Fruit fly (Drosophila melanogaster) ovary, adult (tissue): Measurements from ENCODE around the gene Mst57Da.

Experiments used
- CG17801 ChIP-seq: fragments of 200-800 bp; optimal IDR thresholded peaks from 2 replicates; lab custom pipeline; 2019; ENCODE audit warnings: missing biosample characterization, mild to moderate bottlenecking, missing genetic modification characterization, moderate library complexity; ENCODE audit not compliant: partially characterized antibody

Gene Mst57Da

DNA sequence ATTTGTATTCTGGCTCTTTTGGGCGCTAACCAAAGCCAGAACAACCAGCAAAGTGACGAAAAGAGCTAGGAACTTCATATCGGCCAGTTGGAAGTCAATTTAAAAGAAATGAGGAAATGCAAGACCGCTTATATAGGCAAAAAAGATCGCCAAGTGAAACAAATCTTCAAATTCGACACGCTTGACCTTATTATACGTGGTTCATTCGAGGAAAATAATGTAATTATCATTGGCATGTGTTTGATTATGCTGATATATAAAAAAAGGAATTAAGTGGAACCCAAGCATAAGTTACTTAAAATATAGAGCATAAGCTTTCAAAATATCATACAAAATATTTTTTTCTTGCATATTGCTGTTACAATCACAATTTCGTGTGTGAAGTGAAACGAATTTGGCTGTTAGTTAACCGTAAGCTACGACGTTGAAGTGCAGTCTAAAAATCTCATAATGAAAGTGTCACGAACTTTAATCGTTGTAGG, at the start of gene Mst57Da, which contains the start of gene alpha4GT2:
TSS of gene Mst57Da (minus strand) at position 101 of the 482 bp plus-strand sequence.
TSS of gene alpha4GT2 (plus strand) at position 432 of the 482 bp plus-strand sequence.
- TF ChIP-seq CG17801 = no peak

DNA sequence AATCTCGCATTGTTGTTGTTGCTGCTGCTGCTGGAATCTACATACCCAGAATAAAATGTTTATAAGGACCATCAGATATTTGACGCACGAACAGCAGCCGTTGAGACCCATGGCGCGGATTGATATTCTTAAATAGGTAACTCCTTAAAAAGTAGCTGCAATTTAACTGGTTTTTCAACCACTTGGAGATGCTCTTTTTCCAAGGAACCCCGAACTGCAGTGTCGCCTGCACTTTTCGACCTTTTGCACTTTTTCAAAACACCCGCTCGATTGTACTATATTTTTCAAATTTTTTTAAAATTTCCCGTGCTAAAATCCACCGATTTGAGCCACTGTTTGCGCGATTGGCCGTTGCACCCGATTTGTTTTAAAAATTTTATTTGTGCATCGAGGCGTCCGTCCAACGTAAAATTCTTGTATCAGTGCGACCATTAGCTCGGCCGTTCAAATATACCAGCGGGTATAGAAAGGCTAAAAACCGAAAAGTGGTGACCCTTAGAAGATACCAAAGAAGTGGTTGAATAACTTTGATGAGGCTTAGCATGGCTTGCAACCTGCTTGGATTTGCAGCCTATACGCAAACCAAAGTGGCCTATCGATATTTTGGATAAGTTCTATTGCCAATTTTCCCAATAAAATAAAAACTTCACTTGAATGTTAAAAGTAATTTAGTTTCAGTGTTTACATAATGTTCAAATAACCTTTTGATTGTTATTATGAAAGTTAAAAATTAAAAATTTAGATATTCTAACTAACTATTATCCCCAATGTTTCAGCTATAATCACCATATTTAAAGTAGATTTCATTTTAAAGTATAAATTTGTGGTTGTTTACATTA, 49.5 kb upstream of the Mst57Da start, which contains the start of gene Tsp96F:
TSS of gene Tsp96F (minus strand) at position 457 of the 839 bp plus-strand sequence.
- no peak for TF ChIP-seq CG17801

DNA sequence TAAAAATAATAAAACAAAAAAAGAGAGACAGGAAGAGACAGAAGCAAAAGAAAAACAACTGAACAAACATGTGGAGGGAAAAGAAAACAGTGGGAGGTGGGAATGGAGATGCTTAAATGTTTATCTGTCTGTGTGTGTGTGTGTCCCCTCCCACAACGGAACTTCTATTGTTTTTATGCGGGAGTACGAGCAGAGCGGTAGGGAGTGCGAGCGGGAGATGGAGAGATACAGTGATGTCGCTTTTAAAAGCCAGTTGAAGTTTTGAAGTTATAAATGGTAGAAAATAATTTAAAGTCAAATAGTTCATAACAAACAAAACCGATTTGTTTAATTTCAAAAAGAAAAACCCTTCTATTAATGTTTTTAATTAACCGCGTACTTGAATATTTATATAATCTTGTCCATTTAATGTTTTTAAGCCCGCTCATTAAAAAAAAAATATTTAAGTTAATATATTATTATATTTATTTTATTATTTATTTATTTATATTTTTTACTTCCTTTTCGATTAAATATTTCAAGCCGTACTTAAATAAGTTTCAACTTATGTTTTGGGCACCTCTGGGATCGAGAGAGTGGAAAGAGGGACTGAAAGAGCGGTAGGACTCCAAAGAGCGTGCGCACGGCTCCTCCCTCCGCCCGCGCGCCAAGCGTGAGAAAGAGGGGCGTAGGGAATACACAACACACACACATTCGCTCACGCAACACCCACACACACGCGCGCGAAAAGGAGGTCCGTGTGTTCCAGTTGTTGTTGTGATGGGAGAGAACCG, 48.7 kb upstream of the Mst57Da start:
- peak; percentile 4 for TF ChIP-seq CG17801

DNA sequence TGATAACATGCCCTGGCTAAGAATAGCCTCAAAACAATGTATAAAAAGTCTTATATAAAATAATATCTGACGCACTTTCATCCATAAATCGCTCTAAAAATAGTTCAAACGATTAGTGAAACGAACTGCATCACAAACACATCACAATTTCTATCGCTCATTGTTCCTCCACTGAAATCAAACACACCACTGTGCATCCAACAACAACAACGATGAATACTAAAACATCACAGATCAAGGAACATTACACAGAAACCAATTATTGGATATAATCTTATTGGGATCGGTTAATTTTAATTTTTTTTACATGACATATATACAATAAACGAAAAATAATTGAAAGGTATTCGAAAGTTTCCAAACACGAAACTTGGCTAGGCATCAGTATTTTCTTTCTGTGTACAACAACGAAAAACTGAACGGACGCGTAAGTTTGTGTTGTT, 47.6 kb upstream of the Mst57Da start:
- TF ChIP-seq CG17801 = no peak

DNA sequence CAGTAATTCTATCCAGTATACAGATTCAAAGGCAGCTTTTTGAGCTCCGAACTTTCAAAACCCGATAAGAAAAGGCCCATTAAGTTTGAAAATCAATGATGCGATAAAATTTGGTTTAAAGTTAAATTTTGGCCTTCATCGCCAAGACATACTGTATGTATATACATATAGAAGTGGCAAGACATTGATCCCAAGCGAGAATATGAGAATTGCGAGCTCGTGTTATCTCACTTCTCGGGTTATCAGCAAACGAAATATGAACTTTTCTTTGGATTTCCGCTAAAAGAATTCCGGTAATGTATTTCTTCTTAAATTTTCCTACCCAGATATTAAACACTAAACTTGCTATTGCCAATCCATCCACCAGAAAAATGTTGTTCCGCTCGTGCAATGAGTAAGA, 45.4 kb upstream of the Mst57Da start:
- TF ChIP-seq CG17801 = no peak

DNA sequence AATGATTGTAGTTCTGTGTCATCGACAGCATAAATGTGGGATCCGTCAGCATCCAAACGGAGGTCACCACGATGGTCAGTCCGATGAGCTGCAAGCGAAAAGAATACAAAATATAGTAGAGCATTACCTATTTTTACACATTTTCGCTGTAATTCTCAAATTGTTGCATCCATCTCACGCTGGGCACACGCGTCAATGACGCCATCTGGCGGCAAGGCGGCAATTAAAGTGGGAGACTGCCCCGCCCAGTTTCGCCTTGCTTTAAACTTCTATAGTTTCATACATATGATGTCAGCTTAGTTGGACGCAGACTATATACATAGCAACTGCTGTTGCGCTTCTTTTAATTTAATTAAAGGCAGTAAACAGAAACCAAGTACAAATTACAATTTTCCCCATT, 44.9 kb upstream of the Mst57Da start:
- no peak for TF ChIP-seq CG17801

DNA sequence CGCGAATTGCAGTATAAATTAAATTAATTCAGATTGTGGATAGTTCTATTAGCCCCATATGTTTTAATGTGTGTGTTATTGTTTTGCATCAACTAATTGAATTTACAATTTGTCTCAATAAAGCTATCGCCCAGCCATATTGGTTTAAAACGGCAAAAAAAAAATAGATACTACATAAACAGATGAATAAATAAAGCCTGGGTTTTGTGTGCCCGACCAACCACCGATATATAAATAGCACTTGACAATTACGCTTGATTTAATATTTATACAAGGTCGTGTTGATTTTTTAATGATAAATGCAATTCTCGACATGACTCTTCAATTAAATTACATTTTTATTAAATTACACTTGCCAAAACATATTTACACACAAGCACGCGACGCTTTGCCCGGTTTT, 38.7 kb upstream of the Mst57Da start:
- no peak for TF ChIP-seq CG17801

DNA sequence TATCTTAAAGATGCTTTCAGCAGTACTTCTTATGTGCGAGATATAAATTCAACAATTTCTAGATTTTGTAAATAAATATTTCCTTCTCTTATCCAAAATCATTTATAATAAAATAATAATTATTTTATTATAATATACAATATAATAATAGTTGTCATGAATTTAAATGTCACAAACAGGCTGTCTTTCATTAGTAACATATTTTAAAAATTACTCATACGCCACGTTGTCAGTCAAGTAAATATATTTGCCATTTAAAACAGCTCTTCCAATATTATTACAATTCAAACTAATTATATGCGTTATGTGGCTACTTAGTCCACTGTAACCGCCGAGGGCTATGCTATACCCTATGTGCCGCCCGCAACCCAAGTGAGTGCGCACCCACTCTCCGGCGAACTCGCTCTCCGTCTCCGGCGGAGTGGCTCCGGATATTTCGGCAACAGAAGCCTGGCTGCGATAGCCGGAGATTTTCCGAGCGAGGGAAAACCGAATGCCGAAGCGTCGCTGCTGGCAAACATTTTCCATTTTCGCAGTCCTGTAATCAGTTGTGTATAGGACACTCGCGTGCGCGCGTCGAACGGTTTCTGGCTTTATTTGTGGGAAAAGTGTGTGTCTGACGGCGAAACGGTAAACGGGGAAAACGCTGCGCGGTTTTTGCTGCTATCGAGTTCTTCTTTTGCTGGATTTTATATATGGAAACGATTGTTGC, 24.1 kb upstream of the Mst57Da start, which contains the start of gene CG5890:
TSS of gene CG5890 (plus strand) at position 561 of the 712 bp plus-strand sequence.
- no peak for TF ChIP-seq CG17801

DNA sequence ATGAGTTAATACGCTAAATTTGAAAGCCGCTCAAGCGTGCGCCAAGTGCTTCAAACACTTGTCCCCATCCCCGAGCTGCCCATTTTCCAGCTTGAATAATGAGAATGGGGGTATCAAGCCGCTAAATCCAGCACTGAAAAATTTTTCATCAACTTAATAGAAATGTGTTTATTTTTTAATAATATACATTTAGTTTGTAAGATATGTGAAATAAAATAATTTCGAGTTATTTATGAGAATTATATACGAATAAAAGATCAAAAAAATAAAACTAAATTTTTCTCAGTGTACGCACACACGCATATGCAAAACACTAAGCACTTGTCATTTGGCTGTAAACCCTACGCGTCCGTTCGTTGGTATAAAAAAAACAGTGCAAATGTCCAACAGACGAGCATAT, 23.1 kb upstream of the Mst57Da start:
- TF ChIP-seq CG17801 = no peak

DNA sequence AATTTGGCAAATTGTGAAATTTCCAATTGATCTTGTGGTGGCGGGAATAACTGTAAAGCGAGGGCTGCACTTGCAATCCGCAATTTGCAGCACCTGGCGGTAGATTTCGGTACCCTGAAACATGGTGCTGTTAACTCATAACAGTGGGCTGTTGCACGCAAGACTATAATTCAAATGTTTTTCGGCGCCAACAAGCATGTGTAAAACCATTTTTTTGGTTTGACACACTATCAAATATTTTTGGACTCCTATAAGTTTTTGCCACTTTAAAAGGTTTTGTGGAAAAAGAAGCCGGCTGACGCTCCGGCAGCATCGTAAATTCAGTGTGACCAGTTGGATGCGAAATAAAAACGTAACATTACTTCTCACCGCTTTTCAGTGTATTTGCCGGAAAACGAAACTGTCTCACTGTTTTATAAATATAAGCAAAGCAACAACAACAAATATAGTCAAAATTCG, 19.6 kb upstream of the Mst57Da start, which contains the start of the genes CG14545 and CG5886:
TSS of gene CG14545 (minus strand) at position 68 of the 459 bp plus-strand sequence.
TSS of gene CG5886 (plus strand) at position 409 of the 459 bp plus-strand sequence.
- no peak for TF ChIP-seq CG17801

DNA sequence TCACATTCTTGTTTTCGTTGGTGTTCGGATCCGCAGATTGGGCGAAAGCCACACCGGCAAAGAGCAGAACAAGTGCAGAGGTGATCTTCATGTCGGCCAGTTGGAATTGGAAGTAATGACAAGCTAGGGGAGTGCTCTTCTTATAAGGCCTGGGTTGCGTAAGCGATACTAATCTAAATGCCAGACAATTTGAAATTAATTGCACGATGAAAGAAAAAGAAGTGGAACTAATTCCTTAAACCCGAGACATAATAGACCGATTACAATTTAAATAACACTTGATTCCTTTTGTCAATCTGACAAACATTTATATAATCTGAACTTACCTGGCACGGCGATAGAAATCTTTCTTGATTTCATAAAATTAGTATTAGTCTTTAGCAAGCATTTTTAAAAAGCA, 885 bp downstream of the Mst57Da start, which contains the start of gene Mst57Db:
TSS of gene Mst57Db (minus strand) at position 101 of the 400 bp plus-strand sequence.
- no peak for TF ChIP-seq CG17801

DNA sequence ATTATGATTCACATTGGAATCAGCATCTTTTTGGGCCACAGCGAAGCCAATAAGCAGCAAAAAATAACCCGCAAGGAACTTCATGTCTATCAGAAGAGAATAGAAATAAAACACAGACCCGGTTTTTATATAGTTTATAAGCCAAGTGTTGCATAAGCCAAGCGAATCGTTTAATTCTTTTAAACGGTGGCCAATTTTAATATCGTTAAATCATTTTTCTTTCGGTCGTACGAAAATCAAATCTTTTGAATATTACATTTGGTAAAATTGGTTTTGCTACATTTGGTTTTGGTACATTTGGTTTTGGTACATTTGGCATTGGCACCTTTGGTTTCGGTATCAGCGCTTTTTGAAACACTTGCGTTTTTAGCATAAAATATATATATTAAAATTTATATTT, 1.6 kb downstream of the Mst57Da start, which contains the start of gene Sfp96F:
TSS of gene Sfp96F (minus strand) at position 101 of the 400 bp plus-strand sequence.
- no peak for TF ChIP-seq CG17801

DNA sequence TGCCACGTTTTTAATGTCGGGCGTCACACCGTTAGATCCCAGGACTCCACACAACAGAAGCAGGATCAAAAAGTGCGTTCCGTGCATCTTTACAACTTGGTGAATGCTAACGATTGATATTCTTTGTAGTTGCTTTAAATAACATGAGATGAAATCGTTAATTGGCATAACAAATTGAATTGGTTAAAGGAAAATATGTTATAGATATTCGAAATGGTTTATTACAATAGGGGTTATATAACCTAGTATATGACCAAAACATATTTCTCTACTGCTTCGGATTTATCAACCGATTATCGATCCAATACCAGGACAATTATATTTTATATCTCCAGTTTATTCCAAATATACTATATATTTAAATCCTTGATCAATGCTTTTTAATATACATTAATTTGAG, 2.1 kb downstream of the Mst57Da start, which contains the start of gene Mst57Dc:
TSS of gene Mst57Dc (minus strand) at position 101 of the 400 bp plus-strand sequence.
- TF ChIP-seq CG17801 = no peak

DNA sequence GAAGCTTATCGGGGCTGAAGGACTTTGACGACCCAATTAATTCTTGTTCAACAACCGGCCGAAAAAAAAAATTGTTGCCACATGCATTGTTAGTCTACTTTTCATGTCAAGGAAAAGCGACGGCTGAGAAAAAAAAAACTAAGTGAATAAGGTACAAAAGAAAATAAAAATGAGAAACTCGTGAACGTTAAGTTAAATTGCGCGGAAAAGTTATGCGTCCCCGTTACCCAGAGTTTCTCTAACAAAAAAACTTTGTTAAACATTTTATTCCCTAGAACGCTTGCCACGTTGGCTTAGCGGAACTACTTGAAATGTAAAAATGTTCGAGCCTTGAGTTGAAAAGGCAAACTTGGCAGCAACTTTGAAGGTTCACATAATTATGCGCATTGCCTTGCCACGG, 16.5 kb downstream of the Mst57Da start, which contains the start of gene CG14354:
TSS of gene CG14354 (plus strand) at position 301 of the 400 bp plus-strand sequence.
- TF ChIP-seq CG17801 = no peak

DNA sequence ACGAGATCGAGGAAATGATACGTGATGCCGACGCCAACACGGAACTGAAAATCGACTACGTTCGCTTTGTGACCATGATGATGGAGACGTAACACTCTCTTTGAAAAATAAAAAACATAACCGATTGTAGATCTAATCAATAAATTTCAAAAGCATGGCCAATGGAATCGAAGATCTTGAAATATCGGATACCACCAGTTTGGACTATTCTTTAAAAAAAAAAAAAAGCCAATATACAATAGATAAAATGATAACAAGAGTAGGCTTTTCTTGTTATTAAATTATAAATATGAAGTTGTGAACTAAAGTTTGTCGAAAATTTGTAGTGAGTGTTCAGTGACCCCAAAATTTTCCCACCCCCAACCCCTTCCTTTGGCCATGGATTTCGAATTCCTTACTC, 20.1 kb downstream of the Mst57Da start, which contains the start of the genes Acam and CG17770:
TSS of gene Acam (plus strand) at position 301 of the 400 bp plus-strand sequence.
TSS of gene CG17770 (plus strand) at position 301 of the 400 bp plus-strand sequence.
- TF ChIP-seq CG17801 = no peak
